Fruit fly (Drosophila melanogaster) S2 (cell line): Measurements from ENCODE around the gene CG14300.

ENCODE experiments used
- CG8478 ChIP-seq: fragments of >200 bp; optimal IDR thresholded peaks from 2 replicates; lab custom pipeline; 2018
- CTCF ChIP-seq, 2 experiments: fragments of >200 bp; optimal IDR thresholded peaks; 2 replicates each; lab custom pipeline; 2018

- TF ChIP-seq CG8478 (lab: Kevin White, UChicago) (no peak), CTCF (optimal IDR thresholded peaks at IDR 0.05; lab: Kevin White, UChicago) (no peak)
Observed at dm6 chr3R:18681054-18681453, 12.5 kb downstream of the CG14300 start.
